Fruit fly (Drosophila melanogaster) whole organism, wandering third instar larva: ENCODE data around the gene aqz.
A peak's percentile ranks its signal among the peaks of the same experiment; 100 is the strongest.

ENCODE experiments used
- Abd-B ChIP-seq: fragments of >200 bp; optimal IDR thresholded peaks from 2 replicates; lab custom pipeline; 2017; ENCODE audit warnings: missing biosample characterization, missing genetic modification characterization
- CG32264 ChIP-seq: fragments of 200-800 bp; sonication (Bioruptor generic); optimal IDR thresholded peaks from 2 replicates; lab custom pipeline; 2016; ENCODE audit warnings: missing biosample characterization, missing genetic modification characterization
- CG9705 ChIP-seq: fragments of 200-800 bp; sonication (Bioruptor generic); optimal IDR thresholded peaks from 2 replicates; lab custom pipeline; 2018; ENCODE audit warnings: missing biosample characterization, mild to moderate bottlenecking, missing genetic modification characterization
- CrebA ChIP-seq: fragments of 200-800 bp; sonication (Bioruptor generic); optimal IDR thresholded peaks from 2 replicates; lab custom pipeline; 2016; ENCODE audit warnings: missing biosample characterization, mild to moderate bottlenecking, missing genetic modification characterization, borderline replicate concordance
- Dfd ChIP-seq: fragments of >200 bp; optimal IDR thresholded peaks from 2 replicates; lab custom pipeline; 2017; ENCODE audit warnings: missing biosample characterization, missing genetic modification characterization
- Dif ChIP-seq: fragments of 200-275, 200-300 bp; sonication (Bioruptor generic); optimal IDR thresholded peaks from 2 replicates; lab custom pipeline; 2018; ENCODE audit warnings: missing biosample characterization, missing genetic modification characterization; ENCODE audit not compliant: partially characterized antibody
- GATAd ChIP-seq: sonication (Bioruptor generic); optimal IDR thresholded peaks from 2 replicates; lab custom pipeline; 2016; ENCODE audit warnings: missing biosample characterization, missing genetic modification characterization
- HLH106 ChIP-seq: fragments of 200-800 bp; optimal IDR thresholded peaks from 3 replicates; lab custom pipeline; 2019; ENCODE audit warnings: missing biosample characterization, mild to moderate bottlenecking, missing genetic modification characterization, moderate library complexity
- Hnf4 ChIP-seq: fragments of 200-800 bp; sonication (Bioruptor generic); optimal IDR thresholded peaks from 2 replicates; lab custom pipeline; 2016; ENCODE audit warnings: missing biosample characterization, mild to moderate bottlenecking, missing genetic modification characterization
- Hr78 ChIP-seq: fragments of >200 bp; optimal IDR thresholded peaks from 2 replicates; lab custom pipeline; 2017; ENCODE audit warnings: missing biosample characterization, missing genetic modification characterization
- Hr83 ChIP-seq: fragments of 200-300 bp; sonication (Bioruptor generic); optimal IDR thresholded peaks from 2 replicates; lab custom pipeline; 2016; ENCODE audit warnings: missing biosample characterization, mild to moderate bottlenecking, missing genetic modification characterization, moderate library complexity; ENCODE audit not compliant: poor library complexity, severe bottlenecking
- Jra ChIP-seq: sonication (Bioruptor generic); optimal IDR thresholded peaks from 2 replicates; lab custom pipeline; 2016; ENCODE audit warnings: missing biosample characterization, missing genetic modification characterization
- Mio ChIP-seq: sonication (Bioruptor generic); optimal IDR thresholded peaks from 2 replicates; lab custom pipeline; 2016; ENCODE audit warnings: missing biosample characterization, missing genetic modification characterization
- Myc ChIP-seq: fragments of >200 bp; optimal IDR thresholded peaks from 2 replicates; lab custom pipeline; 2017
- N ChIP-seq: fragments of >200 bp; optimal IDR thresholded peaks from 2 replicates; lab custom pipeline; 2018; ENCODE audit warnings: missing biosample characterization, missing external identifiers, missing genetic modification characterization
- OdsH ChIP-seq: fragments of 200-800 bp; sonication (Bioruptor generic); optimal IDR thresholded peaks from 2 replicates; lab custom pipeline; 2016; ENCODE audit warnings: missing biosample characterization, mild to moderate bottlenecking, missing genetic modification characterization
- Rel ChIP-seq, 2 experiments: fragments of 200-800 bp; sonication (Bioruptor generic) in 1 of 2; optimal IDR thresholded peaks; 2 replicates in 1 of 2; 3 replicates in 1 of 2; lab custom pipeline; 2016 to 2019; ENCODE audit warnings: mild to moderate bottlenecking in 2 of 2, missing biosample characterization in 2 of 2, missing genetic modification characterization in 2 of 2, moderate library complexity in 1 of 2
- Sp1 ChIP-seq: fragments of 200-800 bp; sonication (Bioruptor generic); optimal IDR thresholded peaks from 3 replicates; lab custom pipeline; 2019; ENCODE audit warnings: missing biosample characterization, mild to moderate bottlenecking, missing genetic modification characterization, moderate library complexity
- Vsx2 ChIP-seq: fragments of 200-300, 225-300 bp; sonication (Bioruptor generic); optimal IDR thresholded peaks from 2 replicates; lab custom pipeline; 2018; ENCODE audit warnings: missing biosample characterization, missing genetic modification characterization; ENCODE audit not compliant: partially characterized antibody
- br ChIP-seq: fragments of 200-800 bp; sonication (Bioruptor generic); optimal IDR thresholded peaks from 2 replicates; lab custom pipeline; 2016; ENCODE audit warnings: missing biosample characterization, missing genetic modification characterization
- brk ChIP-seq: fragments of 200-800 bp; sonication (Bioruptor generic); optimal IDR thresholded peaks from 2 replicates; lab custom pipeline; 2016; ENCODE audit warnings: missing biosample characterization, mild to moderate bottlenecking, missing genetic modification characterization
- dl ChIP-seq, 2 experiments: fragments of 175-275, 200-275 bp in 1 of 2; fragments of 200-275 bp in 1 of 2; sonication (Bioruptor generic); optimal IDR thresholded peaks; lab custom pipeline; 2018; ENCODE audit warnings: mild to moderate bottlenecking in 2 of 2, missing biosample characterization in 2 of 2, missing genetic modification characterization in 2 of 2, moderate library complexity in 2 of 2; ENCODE audit not compliant: partially characterized antibody in 2 of 2, insufficient read depth in 1 of 2
- dmrt93B ChIP-seq: fragments of 200-800 bp; sonication (Bioruptor generic); optimal IDR thresholded peaks from 2 replicates; lab custom pipeline; 2018; ENCODE audit warnings: missing biosample characterization, mild to moderate bottlenecking, missing genetic modification characterization
- dsf ChIP-seq: sonication (Bioruptor generic); optimal IDR thresholded peaks from 2 replicates; lab custom pipeline; 2016; ENCODE audit warnings: missing biosample characterization, missing genetic modification characterization, borderline replicate concordance
- ey ChIP-seq: fragments of 200-800 bp; sonication (Bioruptor generic); optimal IDR thresholded peaks from 2 replicates; lab custom pipeline; 2016; ENCODE audit warnings: missing biosample characterization, missing genetic modification characterization
- foxo ChIP-seq, 2 experiments: fragments of 200-800 bp; sonication (Bioruptor generic); optimal IDR thresholded peaks; 2 replicates in 1 of 2; 3 replicates in 1 of 2; lab custom pipeline; 2016 to 2017; ENCODE audit warnings: missing biosample characterization in 2 of 2, missing genetic modification characterization in 2 of 2
- fru ChIP-seq: fragments of 200-800 bp; sonication (Bioruptor generic); optimal IDR thresholded peaks from 3 replicates; lab custom pipeline; 2016; ENCODE audit warnings: missing biosample characterization, mild to moderate bottlenecking, missing genetic modification characterization
- h ChIP-seq: fragments of 200-800 bp; sonication (Bioruptor generic); optimal IDR thresholded peaks from 3 replicates; lab custom pipeline; 2016; ENCODE audit warnings: missing biosample characterization, mild to moderate bottlenecking, missing genetic modification characterization
- jim ChIP-seq: fragments of 175-275, 200-325 bp; sonication (Bioruptor generic); optimal IDR thresholded peaks from 2 replicates; lab custom pipeline; 2016; ENCODE audit warnings: missing biosample characterization, mild to moderate bottlenecking, missing genetic modification characterization
- lola ChIP-seq: fragments of >200 bp; optimal IDR thresholded peaks from 2 replicates; lab custom pipeline; 2017; ENCODE audit warnings: missing biosample characterization, missing genetic modification characterization
- pan ChIP-seq: fragments of >200 bp; optimal IDR thresholded peaks from 2 replicates; lab custom pipeline; 2017
- psq ChIP-seq: fragments of 200-800 bp; sonication (Bioruptor generic); optimal IDR thresholded peaks from 3 replicates; lab custom pipeline; 2017; ENCODE audit warnings: missing biosample characterization, mild to moderate bottlenecking, missing genetic modification characterization, moderate library complexity
- rgr ChIP-seq: fragments of 200-800 bp; sonication (Bioruptor generic); optimal IDR thresholded peaks from 3 replicates; lab custom pipeline; 2016; ENCODE audit warnings: missing biosample characterization, mild to moderate bottlenecking, missing genetic modification characterization
- sage ChIP-seq: fragments of 200-800 bp; sonication (Bioruptor generic); optimal IDR thresholded peaks from 2 replicates; lab custom pipeline; 2016; ENCODE audit warnings: missing biosample characterization, mild to moderate bottlenecking, missing genetic modification characterization
- sv ChIP-seq: fragments of 200-800 bp; sonication (Bioruptor generic); optimal IDR thresholded peaks from 3 replicates; lab custom pipeline; 2016; ENCODE audit warnings: missing biosample characterization, missing genetic modification characterization
- tai ChIP-seq: sonication (Bioruptor generic); optimal IDR thresholded peaks from 2 replicates; lab custom pipeline; 2016; ENCODE audit warnings: missing biosample characterization, missing genetic modification characterization
- usp ChIP-seq: fragments of >200 bp; optimal IDR thresholded peaks from 2 replicates; lab custom pipeline; 2017; ENCODE audit warnings: missing biosample characterization, missing genetic modification characterization
- woc ChIP-seq: sonication (Bioruptor generic); optimal IDR thresholded peaks from 2 replicates; lab custom pipeline; 2016; ENCODE audit warnings: missing biosample characterization, mild to moderate bottlenecking, missing genetic modification characterization

aqz gene

dm6 chr3R:8811323-8811936 is 9.1 kb downstream of the aqz start:
- peak; percentile 95 to 99 for TF ChIP-seq foxo (GFP tag; optimal IDR thresholded peaks at IDR 0.05; lab: Kevin White, UChicago)
- TF ChIP-seq sage: peak; percentile 97
- TF ChIP-seq Jra (GFP tag; lab: Kevin White, UChicago): peak; percentile 95
- TF ChIP-seq jim (GFP tag; lab: Kevin White, UChicago): no peak
- no peak for TF ChIP-seq Hr78 (GFP tag; lab: Kevin White, UChicago)
- TF ChIP-seq Hnf4 (GFP tag; lab: Kevin White, UChicago): peak; percentile 99
- peak; percentile 99 for TF ChIP-seq ey (GFP tag; lab: Kevin White, UChicago)
- peak; percentile 97 for TF ChIP-seq dmrt93B (GFP tag; lab: Kevin White, UChicago)
- no peak for TF ChIP-seq N
- TF ChIP-seq fru (GFP tag; lab: Kevin White, UChicago): peak; percentile 99
- no peak for TF ChIP-seq CrebA (GFP tag; lab: Kevin White, UChicago)
- TF ChIP-seq usp (GFP tag; lab: Kevin White, UChicago): no peak
- TF ChIP-seq Vsx2 (GFP tag; lab: Kevin White, UChicago): no peak
- no peak for TF ChIP-seq Abd-B (GFP tag; lab: Kevin White, UChicago)
- no peak for TF ChIP-seq lola (GFP tag; lab: Kevin White, UChicago)
- TF ChIP-seq CG32264: peak; percentile 98
- peak; percentile 98 for TF ChIP-seq Sp1 (GFP tag; lab: Kevin White, UChicago)
- TF ChIP-seq sv (GFP tag; lab: Kevin White, UChicago): peak; percentile 99
- peak; percentile 59 for TF ChIP-seq Hr83
- peak; percentile 97 for TF ChIP-seq brk
- peak; percentile 88 for TF ChIP-seq Mio (GFP tag; lab: Kevin White, UChicago)
- peak in 1 of 2 experiments; percentile 17 for TF ChIP-seq dl (GFP tag; optimal IDR thresholded peaks at IDR 0.05; lab: Kevin White, UChicago; ENCODE audit: insufficient read depth in 1 of 2, partially characterized antibody in 2 of 2)
- peak; percentile 82 for TF ChIP-seq pan (lab: Kevin White, UChicago)
- peak; percentile 76 for TF ChIP-seq Dif (GFP tag; lab: Kevin White, UChicago)
- peak; percentile 99 for TF ChIP-seq OdsH (GFP tag; lab: Kevin White, UChicago)
- TF ChIP-seq CG9705: peak; percentile 89
- TF ChIP-seq tai (GFP tag; lab: Kevin White, UChicago): peak; percentile 95
- TF ChIP-seq Myc: no peak
- TF ChIP-seq HLH106 (tag; lab: Kevin White, UChicago): peak; percentile 98
- peak; percentile 99 for TF ChIP-seq br
- peak; percentile 99 for TF ChIP-seq h
- TF ChIP-seq Rel (GFP tag; optimal IDR thresholded peaks at IDR 0.05; lab: Kevin White, UChicago): peak; percentile 97
- peak; percentile 91 for TF ChIP-seq Rel (tag; optimal IDR thresholded peaks at IDR 0.05; lab: Kevin White, UChicago)
- TF ChIP-seq woc: peak; percentile 99
- TF ChIP-seq GATAd (GFP tag; lab: Kevin White, UChicago): no peak
- peak; percentile 99 for TF ChIP-seq rgr (GFP tag; lab: Kevin White, UChicago)
- TF ChIP-seq Dfd: no peak
- TF ChIP-seq dsf: peak; percentile 86
- peak; percentile 97 for TF ChIP-seq psq (GFP tag; lab: Kevin White, UChicago)

dm6 chr3R:8810397-8811184 is 9.9 kb downstream of the aqz start:
- TF ChIP-seq Jra (GFP tag; lab: Kevin White, UChicago): peak; percentile 88
- no peak for TF ChIP-seq Rel (GFP tag; optimal IDR thresholded peaks at IDR 0.05; lab: Kevin White, UChicago)
- TF ChIP-seq Rel (tag; optimal IDR thresholded peaks at IDR 0.05; lab: Kevin White, UChicago): peak; percentile 75
- TF ChIP-seq Hnf4 (GFP tag; lab: Kevin White, UChicago): peak; percentile 92
- peak in 1 of 2 experiments; percentile 68 for TF ChIP-seq foxo (GFP tag; optimal IDR thresholded peaks at IDR 0.05; lab: Kevin White, UChicago)
- TF ChIP-seq br: peak; percentile 85
- no peak for TF ChIP-seq GATAd (GFP tag; lab: Kevin White, UChicago)
- peak; percentile 90 for TF ChIP-seq brk
- TF ChIP-seq OdsH (GFP tag; lab: Kevin White, UChicago): peak; percentile 82
- TF ChIP-seq h: peak; percentile 92
- TF ChIP-seq Sp1 (GFP tag; lab: Kevin White, UChicago): peak; percentile 65
- TF ChIP-seq dsf: peak; percentile 61
- TF ChIP-seq dl (GFP tag; optimal IDR thresholded peaks at IDR 0.05; lab: Kevin White, UChicago; ENCODE audit: insufficient read depth in 1 of 2, partially characterized antibody in 2 of 2): peak in 1 of 2 experiments; percentile 38
- no peak for TF ChIP-seq Dif (GFP tag; lab: Kevin White, UChicago)
- TF ChIP-seq ey (GFP tag; lab: Kevin White, UChicago): peak; percentile 42
- no peak for TF ChIP-seq lola (GFP tag; lab: Kevin White, UChicago)
- no peak for TF ChIP-seq Abd-B (GFP tag; lab: Kevin White, UChicago)
- peak; percentile 69 for TF ChIP-seq psq (GFP tag; lab: Kevin White, UChicago)
- peak; percentile 89 for TF ChIP-seq rgr (GFP tag; lab: Kevin White, UChicago)
- peak; percentile 73 for TF ChIP-seq sage
- peak; percentile 99 for TF ChIP-seq Hr83
- TF ChIP-seq HLH106 (tag; lab: Kevin White, UChicago): peak; percentile 32
- peak; percentile 25 for TF ChIP-seq Mio (GFP tag; lab: Kevin White, UChicago)
- TF ChIP-seq jim (GFP tag; lab: Kevin White, UChicago): no peak
- TF ChIP-seq CG32264: peak; percentile 49
- no peak for TF ChIP-seq Vsx2 (GFP tag; lab: Kevin White, UChicago)
